Fruit fly (Drosophila melanogaster) whole organism, embryonic: ENCODE results near the gene gce.

Source experiments
- Ada2b ChIP-seq: fragments of 200-800 bp; sonication (Bioruptor generic); IDR thresholded peaks from 2 replicates; pipeline ENCODE4 v1.3.6; 2022; ENCODE audit warnings: missing biosample characterization, missing genetic modification characterization
- CG13894 ChIP-seq: fragments of 200-800 bp; sonication (Bioruptor generic); optimal IDR thresholded peaks from 3 replicates; lab custom pipeline; 2018; ENCODE audit warnings: missing biosample characterization, mild to moderate bottlenecking, missing genetic modification characterization, moderate library complexity
- CG16813 ChIP-seq: fragments of 200-800 bp; sonication (Bioruptor generic); IDR thresholded peaks from 3 replicates; pipeline ENCODE4 v1.3.6; 2022; ENCODE audit warnings: missing biosample characterization, missing genetic modification characterization; ENCODE audit not compliant: partially characterized antibody
- CG30020 ChIP-seq: fragments of 200-800 bp; optimal IDR thresholded peaks from 2 replicates; lab custom pipeline; 2019; ENCODE audit warnings: missing biosample characterization, mild to moderate bottlenecking, missing genetic modification characterization, moderate library complexity
- CG8089 ChIP-seq: fragments of 200-800 bp; sonication (Bioruptor generic); optimal IDR thresholded peaks from 3 replicates; lab custom pipeline; 2016; ENCODE audit warnings: missing biosample characterization, missing genetic modification characterization
- psq ChIP-seq: fragments of 200-800 bp; sonication (Bioruptor generic); optimal IDR thresholded peaks from 2 replicates; lab custom pipeline; 2017; ENCODE audit warnings: missing biosample characterization, missing genetic modification characterization
- stwl ChIP-seq: fragments of 200-800 bp; sonication (Bioruptor generic); optimal IDR thresholded peaks from 3 replicates; lab custom pipeline; 2018; ENCODE audit warnings: missing biosample characterization, mild to moderate bottlenecking, missing genetic modification characterization, moderate library complexity
- toy ChIP-seq: fragments of 200-800 bp; sonication (Bioruptor generic); IDR thresholded peaks from 2 replicates; pipeline ENCODE4 v1.3.6; 2022; ENCODE audit warnings: missing biosample characterization, missing genetic modification characterization

dm6 chrX:15299927-15300740 is 2.6 kb downstream of the gce start:
- no peak for TF ChIP-seq CG16813 (GFP tag; lab: Robert Waterston, UW)
- TF ChIP-seq stwl, result no peak
- TF ChIP-seq psq (GFP tag; lab: Kevin White, UChicago), result no peak
- no peak for TF ChIP-seq Ada2b (GFP tag; lab: Robert Waterston, UW)
- TF ChIP-seq CG13894, result no peak
- TF ChIP-seq CG30020, result no peak
- no peak for TF ChIP-seq CG8089
- TF ChIP-seq toy (GFP tag; lab: Robert Waterston, UW), result no peak
